Worm (Caenorhabditis elegans): Measurements from ENCODE around the gene Y49E10.4.

Gene Y49E10.4

ce11 chrIII:12351301-12351700 lies 32.3 kb downstream of the Y49E10.4 start, which contains the start of the genes pph-4.1 and Y75B8A.31 (continued):
- no peak for TF ChIP-seq F39B2.1 (GFP tag; IDR thresholded peaks at IDR 0.05)
- peak; percentile 79 for TF ChIP-seq lin-40 (tag; optimal IDR thresholded peaks at IDR 0.05)
- no peak for TF ChIP-seq zfh-2 (GFP tag; conservative IDR thresholded peaks at IDR 0.05)
- TF ChIP-seq lin-26 (GFP tag; IDR thresholded peaks at IDR 0.05) = no peak
- peak; percentile 11 for TF ChIP-seq dpl-1 (GFP tag; optimal IDR thresholded peaks at IDR 0.05)
- no peak for TF ChIP-seq Y53F4B.3 (GFP tag; IDR thresholded peaks at IDR 0.05)
- 0 out of 2 replicates have a peak, but pooled peaks have one; percentile 48 for TF ChIP-seq let-526 (GFP tag; IDR thresholded peaks at IDR 0.05)
- peak; percentile 59; the same call in 1 of the 2 replicates for TF ChIP-seq Y67H2A.10 (GFP tag; conservative IDR thresholded peaks at IDR 0.05)
- TF ChIP-seq gei-17 (GFP tag; optimal IDR thresholded peaks at IDR 0.05) = no peak
- TF ChIP-seq hlh-12 (tag; optimal IDR thresholded peaks at IDR 0.05) = no peak
- TF ChIP-seq madf-10 (tag; optimal IDR thresholded peaks at IDR 0.05) = peak; percentile 34
- no peak for TF ChIP-seq ztf-22 (GFP tag; optimal IDR thresholded peaks at IDR 0.05)
- peak; percentile 43; the same call in 1 of the 2 replicates for TF ChIP-seq hmg-1.2 (GFP tag; IDR thresholded peaks at IDR 0.05)
- no peak for TF ChIP-seq ccch-3 (GFP tag; optimal IDR thresholded peaks at IDR 0.05)
- TF ChIP-seq nfya-1 (tag; optimal IDR thresholded peaks at IDR 0.05; ENCODE audit: borderline replicate concordance, insufficient read depth) = no peak
- TF ChIP-seq rcor-1 (GFP tag; IDR thresholded peaks at IDR 0.05) = peak; percentile 76
- peak; percentile 51 for TF ChIP-seq nhr-80 (tag; optimal IDR thresholded peaks at IDR 0.05)
- no peak for TF ChIP-seq sdz-38 (tag; optimal IDR thresholded peaks at IDR 0.05)
- no peak for TF ChIP-seq fkh-3 (tag; optimal IDR thresholded peaks at IDR 0.05)
- TF ChIP-seq madf-6 (GFP tag; IDR thresholded peaks at IDR 0.05) = peak; percentile 85
- no peak; the same call in 1 of the 2 replicates for TF ChIP-seq aptf-2 (GFP tag; conservative IDR thresholded peaks at IDR 0.05)
- no peak for TF ChIP-seq akir-1 (GFP tag; optimal IDR thresholded peaks at IDR 0.05)
- TF ChIP-seq sptf-2 (GFP tag; optimal IDR thresholded peaks at IDR 0.05) = no peak
- peak; percentile 29 for TF ChIP-seq K12H6.12 (tag; optimal IDR thresholded peaks at IDR 0.05)
- TF ChIP-seq ztf-6 (GFP tag; IDR thresholded peaks at IDR 0.05) = 0 out of 2 replicates have a peak, but pooled peaks have one; percentile 37
- TF ChIP-seq cebp-1 (GFP tag; IDR thresholded peaks at IDR 0.05) = peak; percentile 62; the same call in 1 of the 2 replicates
- peak; percentile 69 for TF ChIP-seq cebp-1 (tag; optimal IDR thresholded peaks at IDR 0.05)
- TF ChIP-seq Y56A3A.18 (GFP tag; IDR thresholded peaks at IDR 0.05) = no peak
- peak; percentile 45 for TF ChIP-seq snpc-1.3 (tag; optimal IDR thresholded peaks at IDR 0.05; ENCODE audit: insufficient read depth)
- TF ChIP-seq mel-28 (tag; optimal IDR thresholded peaks at IDR 0.05; ENCODE audit: borderline replicate concordance) = no peak
- peak; percentile 69 for TF ChIP-seq B0019.2 (GFP tag; conservative IDR thresholded peaks at IDR 0.05)
- TF ChIP-seq nhr-27 (tag; optimal IDR thresholded peaks at IDR 0.05) = no peak
- TF ChIP-seq aptf-3 (GFP tag; IDR thresholded peaks at IDR 0.05) = no peak
- no peak for TF ChIP-seq C06A6.2 (GFP tag; conservative IDR thresholded peaks at IDR 0.05)
- no peak for TF ChIP-seq ceh-40 (GFP tag; IDR thresholded peaks at IDR 0.05)
- no peak for TF ChIP-seq hsf-1 (GFP tag; IDR thresholded peaks at IDR 0.05)
- no peak for TF ChIP-seq snpc-4 (GFP tag; optimal IDR thresholded peaks at IDR 0.05)
- TF ChIP-seq snpc-4 (tag; optimal IDR thresholded peaks at IDR 0.05) = peak in 2 of 4 experiments; percentile 64 to 70
- peak; percentile 48 for TF ChIP-seq snpc-1.1 (tag; optimal IDR thresholded peaks at IDR 0.05; ENCODE audit: insufficient read depth)
- TF ChIP-seq bed-1 (GFP tag; IDR thresholded peaks at IDR 0.05) = no peak
- TF ChIP-seq lir-1 (GFP tag; conservative IDR thresholded peaks at IDR 0.05) = peak; percentile 67
- no peak for TF ChIP-seq unc-62 (GFP tag; optimal IDR thresholded peaks at IDR 0.05)
- no peak for TF ChIP-seq tbx-9 (tag; optimal IDR thresholded peaks at IDR 0.05; ENCODE audit: borderline replicate concordance)
- no peak for TF ChIP-seq rpc-1 (optimal IDR thresholded peaks at IDR 0.05)
- no peak for TF ChIP-seq rpc-1 (tag; optimal IDR thresholded peaks at IDR 0.05)
- peak; percentile 59 for TF ChIP-seq snpc-3.4 (tag; optimal IDR thresholded peaks at IDR 0.05)
- peak; percentile 98 for TF ChIP-seq mcd-1 (GFP tag; IDR thresholded peaks at IDR 0.05)
- TF ChIP-seq ama-1 (optimal IDR thresholded peaks at IDR 0.05) = no peak
- TF ChIP-seq ama-1 (GFP tag; optimal IDR thresholded peaks at IDR 0.05) = no peak
- TF ChIP-seq T07F8.4 (tag; optimal IDR thresholded peaks at IDR 0.05) = no peak
